Fruit fly (Drosophila melanogaster) whole organism, embryonic: ENCODE results near the gene cbt.
A peak's percentile ranks its signal among the peaks of the same experiment; 100 is the strongest.

ENCODE experiments used
- Atf3 ChIP-seq: fragments of 200-800 bp; sonication (Bioruptor generic); optimal IDR thresholded peaks from 3 replicates; lab custom pipeline; 2016; ENCODE audit warnings: missing biosample characterization, missing genetic modification characterization
- CG1529 ChIP-seq: fragments of 200-800 bp; sonication (Bioruptor generic); optimal IDR thresholded peaks from 3 replicates; lab custom pipeline; 2018; ENCODE audit warnings: missing biosample characterization, missing genetic modification characterization
- CG2116 ChIP-seq: fragments of 200-800 bp; sonication (Bioruptor generic); optimal IDR thresholded peaks from 3 replicates; lab custom pipeline; 2018; ENCODE audit warnings: missing biosample characterization, mild to moderate bottlenecking, missing genetic modification characterization
- nerfin-2 ChIP-seq: fragments of 200-800 bp; sonication (Bioruptor generic); IDR thresholded peaks from 2 replicates; pipeline ENCODE4 v1.3.6; 2022; ENCODE audit warnings: missing biosample characterization, missing genetic modification characterization; ENCODE audit not compliant: partially characterized antibody

dm6 chr2L:430820-431628, 48.5 kb downstream of the cbt start, which contains the start of gene ex:
- TF ChIP-seq nerfin-2 (no peak), Atf3 (GFP tag; lab: Kevin White, UChicago) (no peak), CG1529 (peak; percentile 62), CG2116 (peak; percentile 44)
